Worm (Caenorhabditis elegans) whole organism, midembryonic: ENCODE results near the gene Y37H2A.11.

Source experiments
- T22C8.4 ChIP-seq: fragments of 200-800 bp; sonication (Bioruptor generic); IDR thresholded peaks from 2 replicates; pipeline ENCODE4 v1.3.6; 2022; ENCODE audit warnings: missing genetic modification characterization, missing compliant biosample characterization
- cog-1 ChIP-seq: sonication (generic microtip); optimal IDR thresholded peaks from 2 replicates; lab custom pipeline; 2016; ENCODE audit warnings: missing genetic modification characterization, missing compliant biosample characterization
- flt-1 ChIP-seq: fragments of 200-800 bp; sonication (Bioruptor generic); IDR thresholded peaks from 2 replicates; pipeline ENCODE4 v1.3.6; 2022; ENCODE audit warnings: missing genetic modification characterization, missing compliant biosample characterization
- klf-2 ChIP-seq: fragments of 200-800 bp; sonication (Bioruptor generic); conservative IDR thresholded peaks from 2 replicates; pipeline ENCODE4 v1.3.6; 2022; ENCODE audit warnings: missing genetic modification reagents, missing genetic modification characterization, missing compliant biosample characterization
- med-1 ChIP-seq: sonication (generic microtip); optimal IDR thresholded peaks from 2 replicates; lab custom pipeline; 2017; ENCODE audit warnings: missing genetic modification characterization, mild to moderate bottlenecking, missing compliant biosample characterization, antibody characterized with exemption, missing genetic modification reagents; ENCODE audit not compliant: insufficient read depth
- ref-1 ChIP-seq: fragments of 200-800 bp; sonication (Bioruptor generic); conservative IDR thresholded peaks from 2 replicates; pipeline ENCODE4 v1.3.6; 2022; ENCODE audit warnings: missing genetic modification reagents, missing genetic modification characterization, missing compliant biosample characterization
- tab-1 ChIP-seq: fragments of 200-800 bp; sonication (Bioruptor generic); IDR thresholded peaks from 2 replicates; pipeline ENCODE4 v1.3.6; 2022; ENCODE audit warnings: missing genetic modification characterization, missing compliant biosample characterization
- ztf-23 ChIP-seq: fragments of 200-800 bp; sonication (Bioruptor generic); IDR thresholded peaks from 2 replicates; pipeline ENCODE4 v1.3.6; 2022; ENCODE audit warnings: missing genetic modification reagents, missing genetic modification characterization, missing compliant biosample characterization
- ztf-29 ChIP-seq: fragments of 200-800 bp; sonication (Bioruptor generic); IDR thresholded peaks from 2 replicates; pipeline ENCODE4 v1.3.6; 2022; ENCODE audit warnings: missing genetic modification reagents, missing genetic modification characterization, missing compliant biosample characterization

Y37H2A.11 gene

DNA sequence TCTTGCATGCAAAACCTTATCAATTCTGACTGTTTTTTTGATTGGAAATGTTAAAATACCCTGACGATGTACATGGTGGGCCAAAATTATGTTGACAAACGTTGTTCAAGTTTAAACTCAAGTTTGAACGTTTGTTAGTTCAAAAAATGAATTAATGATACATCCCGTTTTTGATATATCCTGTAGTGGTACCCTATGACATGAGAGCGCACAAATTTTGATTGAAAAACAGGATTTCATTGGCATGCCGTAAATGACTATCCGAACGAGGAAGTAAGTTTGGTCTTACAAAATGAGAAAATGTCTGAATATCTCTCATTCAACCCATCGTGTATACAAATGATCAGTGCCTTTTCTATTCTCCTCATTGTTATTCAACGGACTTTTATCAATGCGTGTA is at the start of gene Y37H2A.11:
Gene Y37H2A.11, plus strand, starts transcription at position 301 of the 400 bp plus-strand sequence.
- TF ChIP-seq med-1 = no peak
- TF ChIP-seq ztf-23 = no peak

DNA sequence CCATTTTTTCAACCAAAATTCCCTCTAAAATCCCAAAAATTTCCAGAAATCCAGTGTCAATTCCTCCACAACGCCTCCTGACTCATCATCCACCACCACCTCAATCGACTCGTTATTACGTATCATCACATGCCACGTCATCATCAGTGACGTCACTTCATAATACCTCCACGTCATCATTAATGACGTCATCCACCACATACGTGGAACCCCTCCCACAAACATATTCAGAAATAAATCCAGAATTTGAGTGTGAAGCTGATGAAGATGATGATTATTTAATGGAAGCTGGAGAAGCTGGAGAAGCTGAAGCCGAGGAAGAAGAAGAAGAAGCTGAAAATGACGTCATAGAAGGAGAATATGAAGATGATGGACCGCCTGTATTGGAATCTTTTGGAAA is 47.3 kb upstream of the Y37H2A.11 start:
- no peak for TF ChIP-seq klf-2

DNA sequence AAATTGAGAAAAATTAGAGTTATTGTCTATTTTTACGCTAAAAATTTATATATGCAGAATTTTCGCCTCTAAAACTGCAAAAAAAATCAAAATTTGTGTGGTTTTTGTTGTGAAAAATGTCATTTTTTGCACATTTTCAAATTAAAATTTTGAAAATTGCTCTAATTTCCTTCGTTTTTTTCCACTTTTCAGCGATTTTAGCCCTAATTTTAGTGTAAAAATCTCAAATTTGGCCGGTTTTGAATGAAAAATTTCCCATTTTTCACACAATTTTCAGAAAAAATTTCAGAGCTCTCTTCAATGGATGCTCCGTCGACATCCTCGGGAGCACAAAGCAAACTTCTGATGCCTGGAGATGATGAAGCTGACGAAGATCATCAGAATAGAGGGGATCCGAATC is 42.9 kb upstream of the Y37H2A.11 start, which contains the start of gene par-4:
Gene par-4, plus strand, starts transcription at position 301 of the 400 bp plus-strand sequence.
- no peak for TF ChIP-seq T22C8.4 (GFP tag; lab: Robert Waterston, UW)
- TF ChIP-seq ref-1 (GFP tag; lab: Robert Waterston, UW) = no peak

DNA sequence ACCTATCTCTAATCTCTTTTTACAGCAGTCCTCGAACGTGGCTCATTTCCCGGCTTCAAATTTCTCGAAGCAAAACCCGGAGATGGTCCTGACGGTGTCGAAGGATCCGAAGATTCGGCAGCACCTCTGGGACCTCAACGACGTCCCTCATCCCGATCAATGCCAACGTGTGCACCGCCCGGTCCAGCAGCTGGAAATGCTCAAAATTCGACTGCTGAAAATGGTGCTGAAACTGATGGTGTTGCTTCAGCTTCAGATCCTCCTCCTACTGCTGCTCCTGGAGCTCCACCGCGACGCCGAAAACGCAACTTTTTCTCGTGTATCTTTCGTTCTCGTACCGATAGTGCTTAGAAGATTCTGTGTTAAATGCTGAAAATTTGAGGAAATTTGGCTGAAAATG is 35.2 kb upstream of the Y37H2A.11 start:
- TF ChIP-seq ref-1 (GFP tag; lab: Robert Waterston, UW) (no peak), T22C8.4 (GFP tag; lab: Robert Waterston, UW) (no peak), klf-2 (no peak), med-1 (no peak), ztf-23 (no peak), ztf-29 (GFP tag; lab: Robert Waterston, UW) (no peak), tab-1 (GFP tag; lab: Robert Waterston, UW) (no peak), flt-1 (GFP tag; lab: Robert Waterston, UW) (no peak), cog-1 (tag; lab: Kevin White, UChicago) (no peak)

DNA sequence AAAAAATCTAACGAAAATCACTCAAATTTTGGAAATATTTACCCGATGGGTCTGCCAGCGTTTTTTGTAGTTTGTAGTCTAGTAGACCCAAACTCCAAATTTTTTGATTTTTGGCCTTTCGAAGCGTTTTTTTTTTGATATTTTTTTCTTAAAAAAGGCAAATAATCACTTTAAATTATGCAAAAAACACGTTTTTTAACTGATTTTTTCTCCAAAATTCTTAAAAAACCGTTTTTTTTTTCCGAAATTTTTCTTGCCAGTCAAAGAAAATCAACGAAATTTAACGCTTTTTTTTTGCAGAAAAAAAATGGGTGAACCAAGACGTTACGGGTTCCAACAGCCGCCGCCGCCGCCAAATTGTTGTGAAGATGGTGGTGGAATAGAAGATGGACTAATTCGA is 33.3 kb upstream of the Y37H2A.11 start, which contains the start of gene Y37H2A.1:
Gene Y37H2A.1, plus strand, starts transcription at position 301 of the 400 bp plus-strand sequence.
- TF ChIP-seq klf-2 (no peak), ref-1 (GFP tag; lab: Robert Waterston, UW) (no peak), tab-1 (GFP tag; lab: Robert Waterston, UW) (no peak), ztf-29 (GFP tag; lab: Robert Waterston, UW) (no peak), ztf-23 (no peak), flt-1 (GFP tag; lab: Robert Waterston, UW) (no peak), T22C8.4 (GFP tag; lab: Robert Waterston, UW) (no peak)

DNA sequence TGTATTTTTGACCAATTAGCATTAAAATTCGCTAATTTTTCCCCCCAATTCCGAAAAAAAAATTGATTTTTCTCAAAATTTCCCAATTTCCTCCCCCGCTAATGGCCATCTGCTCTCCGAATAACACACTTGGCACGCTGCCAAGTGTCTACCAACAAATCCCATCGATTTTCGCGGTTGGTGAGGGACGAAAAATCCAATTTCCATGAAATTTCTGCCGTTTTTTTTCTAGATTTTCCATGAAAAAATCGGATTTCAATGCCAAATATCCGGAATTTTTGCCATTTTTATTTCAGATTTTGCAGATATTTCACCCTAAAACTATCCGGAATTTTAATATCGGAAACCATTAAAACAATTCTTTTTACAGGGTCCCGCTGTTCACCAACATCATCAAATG is 31.8 kb upstream of the Y37H2A.11 start:
- no peak for TF ChIP-seq flt-1 (GFP tag; lab: Robert Waterston, UW)
- TF ChIP-seq med-1 = no peak
- no peak for TF ChIP-seq ref-1 (GFP tag; lab: Robert Waterston, UW)
- TF ChIP-seq T22C8.4 (GFP tag; lab: Robert Waterston, UW) = no peak
- TF ChIP-seq ztf-23 = no peak
- no peak for TF ChIP-seq ztf-29 (GFP tag; lab: Robert Waterston, UW)
- no peak for TF ChIP-seq klf-2
- no peak for TF ChIP-seq cog-1 (tag; lab: Kevin White, UChicago)
- no peak for TF ChIP-seq tab-1 (GFP tag; lab: Robert Waterston, UW)

DNA sequence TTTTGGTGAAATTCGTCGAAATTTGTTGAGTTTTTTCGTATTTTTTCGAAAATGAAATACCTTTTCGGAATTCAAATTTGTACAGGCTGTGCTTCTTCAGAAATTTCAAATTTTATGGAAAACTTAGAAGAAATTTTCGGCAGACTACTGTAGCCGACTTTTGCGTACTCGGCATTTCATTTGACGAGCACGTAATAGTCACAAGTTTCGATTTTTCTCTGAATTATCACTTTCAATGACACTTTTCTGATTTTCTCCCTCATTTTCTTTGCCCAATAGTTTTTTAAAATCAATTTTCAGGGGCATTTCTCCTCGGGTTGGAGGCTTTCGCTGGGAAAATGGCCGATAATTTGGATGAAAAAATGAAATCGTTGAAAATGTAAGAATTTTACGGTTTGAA is 17.6 kb upstream of the Y37H2A.11 start, which contains the start of gene fbxa-107:
Gene fbxa-107, plus strand, starts transcription at position 301 of the 400 bp plus-strand sequence.
- TF ChIP-seq ztf-29 (GFP tag; lab: Robert Waterston, UW) = no peak

DNA sequence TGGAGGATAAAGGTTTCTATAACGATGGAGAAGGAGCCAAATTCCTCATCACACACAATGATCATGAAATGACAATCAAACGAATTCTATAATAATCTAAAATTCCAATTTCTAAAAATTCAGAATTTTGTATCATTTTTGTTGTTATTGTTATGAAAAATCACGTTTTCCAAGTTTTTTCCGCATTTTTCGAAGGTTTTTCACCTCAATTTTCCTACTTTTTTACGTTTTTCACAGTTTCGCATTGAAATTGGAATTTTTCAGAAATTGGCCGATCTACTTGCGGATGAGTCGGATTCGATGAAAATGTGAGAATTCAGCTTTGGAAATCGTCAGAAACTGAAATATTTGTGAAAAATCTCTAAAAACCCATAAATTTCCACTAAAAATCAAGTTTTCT is 16.2 kb upstream of the Y37H2A.11 start, which contains the start of gene fbxa-210:
Gene fbxa-210, plus strand, starts transcription at position 301 of the 400 bp plus-strand sequence.
- TF ChIP-seq cog-1 (tag; lab: Kevin White, UChicago) = no peak

DNA sequence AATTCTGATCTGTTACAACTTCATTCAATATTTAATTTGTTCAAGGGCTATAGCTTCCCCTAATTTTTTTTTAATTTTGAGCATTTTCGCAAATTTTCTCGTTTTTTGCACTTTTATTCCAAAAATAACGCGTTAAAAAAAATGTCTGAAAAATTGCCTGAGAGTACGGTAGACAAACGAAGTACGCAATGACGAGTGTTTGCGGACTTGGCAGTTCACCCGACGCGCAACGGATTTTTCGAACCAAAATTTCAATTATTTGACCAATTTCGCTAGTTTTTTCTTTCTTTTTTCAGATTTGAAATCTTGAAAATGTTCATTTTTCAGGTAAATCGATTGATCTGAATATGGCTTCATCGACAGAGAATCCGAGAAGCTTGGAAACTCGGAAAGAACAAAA is 14.1 kb upstream of the Y37H2A.11 start, which contains the start of gene fbxa-211:
Gene fbxa-211, plus strand, starts transcription at position 328 of the 400 bp plus-strand sequence.
- TF ChIP-seq T22C8.4 (GFP tag; lab: Robert Waterston, UW) (no peak), med-1 (no peak), cog-1 (tag; lab: Kevin White, UChicago) (no peak), flt-1 (GFP tag; lab: Robert Waterston, UW) (no peak), ztf-23 (no peak), klf-2 (no peak)

DNA sequence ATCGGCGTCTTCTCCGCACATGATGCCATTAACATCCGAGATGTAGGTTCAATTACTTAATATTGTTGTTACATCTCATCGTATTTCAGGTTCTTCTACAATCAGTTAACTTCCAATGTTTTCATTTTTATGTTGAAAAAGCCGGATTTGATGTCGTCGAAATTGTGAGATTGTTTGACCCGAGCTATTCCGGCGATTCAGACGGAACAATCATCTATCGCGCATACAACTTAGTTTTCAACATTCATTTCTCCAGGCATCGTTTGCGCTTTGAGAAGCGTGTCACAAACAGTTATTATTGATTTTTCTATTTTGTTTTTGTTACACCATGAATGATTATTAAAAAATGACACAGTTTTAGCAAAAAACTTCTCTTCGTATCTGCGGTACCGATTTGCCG is 12.7 kb upstream of the Y37H2A.11 start:
- TF ChIP-seq klf-2 = no peak
- no peak for TF ChIP-seq cog-1 (tag; lab: Kevin White, UChicago)
- TF ChIP-seq T22C8.4 (GFP tag; lab: Robert Waterston, UW) = no peak
- TF ChIP-seq ztf-29 (GFP tag; lab: Robert Waterston, UW) = no peak
- no peak for TF ChIP-seq ztf-23
- no peak for TF ChIP-seq tab-1 (GFP tag; lab: Robert Waterston, UW)
- TF ChIP-seq flt-1 (GFP tag; lab: Robert Waterston, UW) = no peak
- TF ChIP-seq ref-1 (GFP tag; lab: Robert Waterston, UW) = no peak
- TF ChIP-seq med-1 = no peak

DNA sequence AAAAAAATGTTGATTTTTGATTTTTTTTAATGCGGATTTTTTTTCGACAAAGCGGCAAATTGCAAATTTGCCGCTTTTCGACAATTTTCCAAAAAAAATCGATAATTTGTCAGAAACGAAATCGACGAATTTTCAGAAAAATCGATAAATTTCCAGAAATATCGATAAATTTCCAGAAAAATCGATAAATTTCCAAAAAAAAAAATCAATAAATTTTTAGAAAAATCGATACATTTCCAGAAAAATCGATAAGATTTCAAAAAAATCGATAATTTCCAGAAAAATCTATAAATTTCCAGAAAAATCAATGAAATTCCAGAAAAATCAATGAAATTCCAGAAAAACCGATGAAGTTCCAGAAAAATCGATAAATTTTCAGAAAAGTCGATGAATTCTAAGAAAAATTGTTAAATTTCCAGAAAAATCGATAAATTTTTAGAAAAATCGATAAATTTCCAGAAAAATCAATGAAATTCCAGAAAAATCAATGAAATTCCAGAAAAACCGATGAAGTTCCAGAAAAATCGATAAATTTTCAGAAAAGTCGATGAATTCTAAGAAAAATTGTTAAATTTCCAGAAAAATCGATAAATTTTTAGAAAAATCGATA is 11.5 kb upstream of the Y37H2A.11 start:
- peak; percentile 82 for TF ChIP-seq T22C8.4 (GFP tag; lab: Robert Waterston, UW)

DNA sequence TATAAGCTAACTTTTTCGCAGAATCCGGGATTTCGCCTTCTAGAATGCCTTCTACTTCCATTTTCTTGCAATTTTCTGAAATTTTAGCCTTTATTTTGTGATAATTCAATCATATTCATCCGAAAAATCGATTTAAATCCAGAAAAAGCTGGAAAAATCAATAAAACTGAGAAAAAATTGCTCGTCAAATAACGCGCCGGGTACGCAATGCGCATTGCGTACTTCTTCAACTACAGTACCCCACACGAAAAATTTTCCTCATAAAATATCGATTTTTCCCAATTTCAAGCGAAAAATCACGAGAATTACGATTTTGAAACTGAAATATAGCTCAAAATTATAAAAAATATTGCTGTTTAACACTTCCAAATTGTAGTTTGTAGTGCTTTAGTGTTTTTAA is 10.2 kb upstream of the Y37H2A.11 start, which contains the start of gene Y37H2A.12:
Gene Y37H2A.12, minus strand, starts transcription at position 81 of the 400 bp plus-strand sequence.
- no peak for TF ChIP-seq flt-1 (GFP tag; lab: Robert Waterston, UW)
- TF ChIP-seq ref-1 (GFP tag; lab: Robert Waterston, UW) = no peak
- TF ChIP-seq T22C8.4 (GFP tag; lab: Robert Waterston, UW) = no peak
- no peak for TF ChIP-seq ztf-23
- no peak for TF ChIP-seq cog-1 (tag; lab: Kevin White, UChicago)
- no peak for TF ChIP-seq klf-2
- no peak for TF ChIP-seq med-1
- TF ChIP-seq ztf-29 (GFP tag; lab: Robert Waterston, UW) = no peak
- TF ChIP-seq tab-1 (GFP tag; lab: Robert Waterston, UW) = no peak
